Worm (Caenorhabditis elegans) whole organism, young adult: Measurements from ENCODE around the gene ZK512.11.

Experiments
- B0261.1 ChIP-seq: sonication (generic microtip); optimal IDR thresholded peaks from 2 replicates; lab custom pipeline; 2016; ENCODE audit warnings: mild to moderate bottlenecking, missing genetic modification characterization, moderate library complexity, missing compliant biosample characterization
- D2030.7 ChIP-seq: fragments of 200-800 bp; sonication (Bioruptor generic); IDR thresholded peaks from 2 replicates; pipeline ENCODE4 v1.3.6; 2022; ENCODE audit warnings: missing genetic modification reagents, missing genetic modification characterization, missing compliant biosample characterization
- K11D2.4 ChIP-seq: fragments of 200-800 bp; sonication (Bioruptor generic); IDR thresholded peaks from 2 replicates; pipeline ENCODE4 v1.3.6; 2022; ENCODE audit warnings: missing genetic modification reagents, missing genetic modification characterization, missing compliant biosample characterization
- Y67H2A.10 ChIP-seq: fragments of 200-800 bp; sonication (Bioruptor generic); conservative IDR thresholded peaks from 2 replicates; pipeline ENCODE4 v1.3.6; 2022; ENCODE audit warnings: missing genetic modification reagents, missing genetic modification characterization, missing compliant biosample characterization
- Y95B8A.8 ChIP-seq: fragments of 200-800 bp; sonication (Bioruptor generic); IDR thresholded peaks from 2 replicates; pipeline ENCODE4 v1.3.6; 2022; ENCODE audit warnings: missing genetic modification reagents, missing genetic modification characterization, missing compliant biosample characterization
- atf-7 ChIP-seq: sonication (generic microtip); optimal IDR thresholded peaks from 2 replicates; lab custom pipeline; 2017; ENCODE audit warnings: mild to moderate bottlenecking, missing genetic modification characterization, missing compliant biosample characterization
- attf-3 ChIP-seq: fragments of 200-800 bp; sonication (Bioruptor generic); conservative IDR thresholded peaks from 2 replicates; pipeline ENCODE4 v1.3.6; 2022; ENCODE audit warnings: missing genetic modification reagents, missing genetic modification characterization, missing compliant biosample characterization
- attf-5 ChIP-seq: fragments of 200-800 bp; sonication (Bioruptor generic); optimal IDR thresholded peaks from 2 replicates; lab custom pipeline; 2018; ENCODE audit warnings: mild to moderate bottlenecking, missing genetic modification characterization, missing compliant biosample characterization
- cebp-1 ChIP-seq, 2 experiments: fragments of 200-800 bp in 1 of 2; sonication (Bioruptor generic) in 1 of 2; sonication (generic microtip) in 1 of 2; IDR thresholded peaks in 1 of 2; optimal IDR thresholded peaks in 1 of 2; 2 replicates each; pipeline versions ENCODE4 v1.3.6 to Lab custom; 2017 to 2022; ENCODE audit warnings: missing compliant biosample characterization in 2 of 2, missing genetic modification characterization in 2 of 2, mild to moderate bottlenecking in 1 of 2, missing genetic modification reagents in 1 of 2, moderate library complexity in 1 of 2
- ceh-100 ChIP-seq: fragments of 200-800 bp; sonication (Bioruptor generic); IDR thresholded peaks from 2 replicates; pipeline ENCODE4 v1.3.6; 2022; ENCODE audit warnings: missing genetic modification reagents, missing genetic modification characterization, missing compliant biosample characterization
- ceh-27 ChIP-seq: fragments of 200-800 bp; sonication (Bioruptor generic); optimal IDR thresholded peaks from 2 replicates; lab custom pipeline; 2018; ENCODE audit warnings: mild to moderate bottlenecking, missing genetic modification characterization, moderate library complexity, missing compliant biosample characterization
- ceh-91 ChIP-seq: fragments of 200-800 bp; sonication (Bioruptor generic); IDR thresholded peaks from 2 replicates; pipeline ENCODE4 v1.3.6; 2022; ENCODE audit warnings: missing genetic modification reagents, missing genetic modification characterization, missing compliant biosample characterization
- die-1 ChIP-seq: sonication (generic microtip); optimal IDR thresholded peaks from 2 replicates; lab custom pipeline; 2016; ENCODE audit warnings: missing genotype, mild to moderate bottlenecking, missing genetic modification characterization, missing compliant biosample characterization
- dox-1 ChIP-seq: fragments of 200-800 bp; sonication (Bioruptor generic); IDR thresholded peaks from 2 replicates; pipeline ENCODE4 v1.3.6; 2022; ENCODE audit warnings: missing genetic modification reagents, missing genetic modification characterization, missing compliant biosample characterization
- dpl-1 ChIP-seq: fragments of 150-350 bp; optimal IDR thresholded peaks from 2 replicates; lab custom pipeline; 2014; ENCODE audit warnings: missing biosample characterization, missing genetic modification reagents, missing genetic modification characterization
- ekl-4 ChIP-seq: fragments of 200-800 bp; sonication (Bioruptor generic); IDR thresholded peaks from 2 replicates; pipeline ENCODE4 v1.3.6; 2022; ENCODE audit warnings: missing genetic modification reagents, missing genetic modification characterization, missing compliant biosample characterization
- ets-4 ChIP-seq: fragments of 200-800 bp; sonication (Bioruptor generic); optimal IDR thresholded peaks from 2 replicates; lab custom pipeline; 2018; ENCODE audit warnings: mild to moderate bottlenecking, missing genetic modification characterization, missing compliant biosample characterization
- hmg-1.2 ChIP-seq: fragments of 200-800 bp; sonication (Bioruptor generic); IDR thresholded peaks from 2 replicates; pipeline ENCODE4 v1.3.6; 2022; ENCODE audit warnings: missing genetic modification reagents, missing genetic modification characterization, missing compliant biosample characterization
- hmg-20 ChIP-seq: fragments of 200-800 bp; sonication (Bioruptor generic); IDR thresholded peaks from 2 replicates; pipeline ENCODE4 v1.3.6; 2022; ENCODE audit warnings: missing genetic modification reagents, missing genetic modification characterization, missing compliant biosample characterization
- lin-54 ChIP-seq: fragments of 200-800 bp; sonication (Bioruptor generic); optimal IDR thresholded peaks from 2 replicates; lab custom pipeline; 2018; ENCODE audit warnings: mild to moderate bottlenecking, missing genetic modification characterization, missing compliant biosample characterization
- lsy-27 ChIP-seq: sonication (generic microtip); optimal IDR thresholded peaks from 2 replicates; lab custom pipeline; 2017; ENCODE audit warnings: missing genetic modification characterization, mild to moderate bottlenecking, missing compliant biosample characterization, antibody characterized with exemption, missing genotype, borderline replicate concordance; ENCODE audit not compliant: insufficient read depth
- madf-3 ChIP-seq: fragments of 200-800 bp; sonication (Bioruptor generic); IDR thresholded peaks from 2 replicates; pipeline ENCODE4 v1.3.6; 2022; ENCODE audit warnings: missing genetic modification reagents, missing genetic modification characterization, missing compliant biosample characterization
- madf-8 ChIP-seq: fragments of 200-800 bp; sonication (Bioruptor generic); conservative IDR thresholded peaks from 2 replicates; pipeline ENCODE4 v1.3.6; 2022; ENCODE audit warnings: missing genetic modification reagents, missing genetic modification characterization, missing compliant biosample characterization
- mcd-1 ChIP-seq: fragments of 200-800 bp; sonication (Bioruptor generic); IDR thresholded peaks from 2 replicates; pipeline ENCODE4 v1.3.6; 2022; ENCODE audit warnings: missing genetic modification reagents, missing genetic modification characterization, missing compliant biosample characterization
- mel-28 ChIP-seq: sonication (generic microtip); optimal IDR thresholded peaks from 2 replicates; lab custom pipeline; 2016; ENCODE audit warnings: borderline replicate concordance, mild to moderate bottlenecking, missing genetic modification characterization, missing compliant biosample characterization
- mxl-1 ChIP-seq: sonication (generic microtip); optimal IDR thresholded peaks from 2 replicates; lab custom pipeline; 2016; ENCODE audit warnings: missing genetic modification characterization, missing compliant biosample characterization
- nfya-1 ChIP-seq: sonication (generic microtip); optimal IDR thresholded peaks from 2 replicates; lab custom pipeline; 2017; ENCODE audit warnings: antibody characterized with exemption, missing compliant biosample characterization, missing genetic modification characterization, borderline replicate concordance; ENCODE audit not compliant: insufficient read depth
- nfyb-1 ChIP-seq: fragments of 200-800 bp; sonication (Bioruptor generic); IDR thresholded peaks from 2 replicates; pipeline ENCODE4 v1.3.6; 2022; ENCODE audit warnings: missing genetic modification reagents, missing genetic modification characterization, missing compliant biosample characterization
- nhr-120 ChIP-seq: fragments of 200-800 bp; sonication (Bioruptor generic); IDR thresholded peaks from 2 replicates; pipeline ENCODE4 v1.3.6; 2022; ENCODE audit warnings: missing genetic modification characterization, missing compliant biosample characterization
- nhr-27 ChIP-seq: fragments of 200-800 bp; sonication (Bioruptor generic); optimal IDR thresholded peaks from 2 replicates; lab custom pipeline; 2018; ENCODE audit warnings: mild to moderate bottlenecking, missing genetic modification characterization, moderate library complexity, missing compliant biosample characterization
- rpc-1 ChIP-seq, 2 experiments: fragments of 150-350 bp in 1 of 2; sonication (generic microtip) in 1 of 2; optimal IDR thresholded peaks; 2 replicates each; lab custom pipeline; 2014 to 2018; ENCODE audit warnings: missing biosample characterization in 1 of 2, missing genetic modification characterization in 1 of 2, missing genetic modification reagents in 1 of 2, missing genotype in 1 of 2
- snpc-3.4 ChIP-seq: sonication (generic microtip); optimal IDR thresholded peaks from 2 replicates; lab custom pipeline; 2017; ENCODE audit warnings: missing genetic modification characterization, mild to moderate bottlenecking, missing compliant biosample characterization, antibody characterized with exemption, moderate library complexity, missing genotype, missing genetic modification reagents
- snpc-4 ChIP-seq, 5 experiments: fragments of 150-350 bp in 1 of 5; sonication (generic microtip) in 4 of 5; optimal IDR thresholded peaks; 2 replicates each; lab custom pipeline; 2014 to 2018; ENCODE audit warnings: missing genetic modification characterization in 5 of 5, missing biosample characterization in 3 of 5, antibody characterized with exemption in 2 of 5, mild to moderate bottlenecking in 2 of 5, missing compliant biosample characterization in 2 of 5, missing genotype in 2 of 5, moderate library complexity in 2 of 5, missing genetic modification reagents in 1 of 5
- somi-1 ChIP-seq: fragments of 200-800 bp; sonication (Bioruptor generic); optimal IDR thresholded peaks from 2 replicates; lab custom pipeline; 2018; ENCODE audit warnings: mild to moderate bottlenecking, missing genetic modification characterization, missing compliant biosample characterization
- sptf-2 ChIP-seq: fragments of 200-800 bp; sonication (Bioruptor generic); optimal IDR thresholded peaks from 2 replicates; lab custom pipeline; 2018; ENCODE audit warnings: mild to moderate bottlenecking, missing genetic modification characterization, missing compliant biosample characterization
- tbx-9 ChIP-seq: sonication (generic microtip); optimal IDR thresholded peaks from 2 replicates; lab custom pipeline; 2016; ENCODE audit warnings: borderline replicate concordance, missing genetic modification characterization, inconsistent platforms, missing compliant biosample characterization
- unc-62 ChIP-seq: fragments of 150-350 bp; optimal IDR thresholded peaks from 2 replicates; lab custom pipeline; 2014; ENCODE audit warnings: missing biosample characterization, missing genetic modification reagents, missing genetic modification characterization
- zim-3 ChIP-seq: sonication (generic microtip); optimal IDR thresholded peaks from 2 replicates; lab custom pipeline; 2017; ENCODE audit warnings: mild to moderate bottlenecking, missing genetic modification characterization, moderate library complexity, missing compliant biosample characterization
- ztf-18 ChIP-seq: sonication (generic microtip); optimal IDR thresholded peaks from 2 replicates; lab custom pipeline; 2016; ENCODE audit warnings: missing genotype, mild to moderate bottlenecking, missing genetic modification characterization, missing compliant biosample characterization
- ztf-22 ChIP-seq: fragments of 200-800 bp; sonication (Bioruptor generic); optimal IDR thresholded peaks from 2 replicates; lab custom pipeline; 2018; ENCODE audit warnings: mild to moderate bottlenecking, missing genetic modification characterization, moderate library complexity, missing compliant biosample characterization
- ztf-26 ChIP-seq: sonication (generic microtip); optimal IDR thresholded peaks from 2 replicates; lab custom pipeline; 2017; ENCODE audit warnings: missing genetic modification characterization, missing compliant biosample characterization
- ztf-28 ChIP-seq: fragments of 200-800 bp; sonication (Bioruptor generic); IDR thresholded peaks from 2 replicates; pipeline ENCODE4 v1.3.6; 2022; ENCODE audit warnings: missing genetic modification reagents, missing genetic modification characterization, missing compliant biosample characterization

The ZK512.11 gene

DNA sequence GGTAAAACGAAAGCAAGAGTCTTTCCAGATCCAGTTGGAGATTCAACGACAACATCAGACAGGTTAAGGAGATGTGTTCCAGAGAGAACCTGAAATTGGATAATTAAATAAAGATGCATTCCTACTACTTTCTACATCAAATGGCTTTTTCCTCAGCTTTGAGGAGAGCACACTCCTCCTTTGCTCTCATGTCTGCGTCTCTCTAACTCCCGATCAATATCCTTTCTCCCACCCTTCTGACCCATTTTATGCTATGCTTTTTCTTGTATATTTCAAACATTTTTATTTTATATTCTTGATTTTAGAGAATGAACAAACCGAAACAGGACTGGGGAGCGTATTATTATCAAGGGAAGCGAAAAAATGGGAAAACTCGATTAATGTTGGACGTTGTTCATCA, at the start of gene ZK512.11:
Gene ZK512.11, plus strand, starts transcription at position 301 of the 400 bp plus-strand sequence.
- no peak for TF ChIP-seq ztf-18 (tag; lab: Kevin White, UChicago)
- TF ChIP-seq zim-3 (tag; lab: Kevin White, UChicago) = no peak
- no peak for TF ChIP-seq ceh-91 (GFP tag; lab: Robert Waterston, UW)
- no peak for TF ChIP-seq ceh-27 (GFP tag; lab: Kevin White, UChicago)
- no peak for TF ChIP-seq dox-1
- TF ChIP-seq cebp-1 (GFP tag; IDR thresholded peaks at IDR 0.05; lab: Robert Waterston, UW) = no peak
- TF ChIP-seq cebp-1 (tag; optimal IDR thresholded peaks at IDR 0.05; lab: Kevin White, UChicago) = no peak
- TF ChIP-seq ztf-26 (tag; lab: Kevin White, UChicago) = no peak
- TF ChIP-seq madf-8 (GFP tag; lab: Robert Waterston, UW) = no peak
- no peak for TF ChIP-seq nfyb-1
- TF ChIP-seq dpl-1 (GFP tag; lab: Kevin White, UChicago) = no peak
- no peak for TF ChIP-seq ztf-28
- TF ChIP-seq somi-1 (GFP tag; lab: Kevin White, UChicago) = no peak
- TF ChIP-seq unc-62 = no peak
- no peak for TF ChIP-seq lsy-27 (tag; lab: Kevin White, UChicago)
- TF ChIP-seq die-1 (tag; lab: Kevin White, UChicago) = no peak
- TF ChIP-seq attf-5 (GFP tag; lab: Kevin White, UChicago) = no peak
- no peak for TF ChIP-seq D2030.7

DNA sequence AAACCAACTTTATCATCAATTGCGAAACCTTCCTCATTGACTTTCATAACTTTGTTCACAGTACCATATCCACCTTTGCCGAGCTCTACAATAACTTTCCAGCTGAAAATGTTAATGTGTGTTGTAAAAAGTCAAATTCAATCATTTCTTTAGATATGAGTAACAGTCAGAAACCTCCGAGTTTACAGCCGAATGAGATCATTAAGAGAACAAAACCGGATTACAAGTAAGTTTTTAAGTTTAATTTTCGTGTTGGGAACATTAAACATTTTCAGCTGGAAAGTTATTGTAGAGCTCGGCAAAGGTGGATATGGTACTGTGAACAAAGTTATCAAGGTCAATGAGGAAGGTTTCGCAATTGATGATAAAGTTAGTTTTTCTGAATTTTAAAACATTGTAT, 42.8 kb upstream of the ZK512.11 start, which contains the start of gene ZK507.1:
Gene ZK507.1, minus strand, starts transcription at position 101 of the 400 bp plus-strand sequence.
- TF ChIP-seq ets-4 (GFP tag; lab: Kevin White, UChicago) (no peak), ekl-4 (GFP tag; lab: Robert Waterston, UW) (no peak), mel-28 (tag; lab: Kevin White, UChicago) (no peak), hmg-1.2 (no peak), atf-7 (tag; lab: Kevin White, UChicago) (no peak), snpc-4 (GFP tag; optimal IDR thresholded peaks at IDR 0.05; lab: Kevin White, UChicago) (no peak), snpc-4 (tag; optimal IDR thresholded peaks at IDR 0.05; lab: Kevin White, UChicago) (no peak), sptf-2 (GFP tag; lab: Kevin White, UChicago) (no peak), madf-3 (GFP tag; lab: Robert Waterston, UW) (no peak)

- no peak for TF ChIP-seq tbx-9 (tag; lab: Kevin White, UChicago)
- no peak for TF ChIP-seq rpc-1 (optimal IDR thresholded peaks at IDR 0.05; lab: Kevin White, UChicago)
- TF ChIP-seq rpc-1 (tag; optimal IDR thresholded peaks at IDR 0.05; lab: Kevin White, UChicago) = no peak
- TF ChIP-seq mcd-1 (GFP tag; lab: Robert Waterston, UW) = no peak
- TF ChIP-seq nhr-27 (tag; lab: Kevin White, UChicago) = no peak
- TF ChIP-seq nfya-1 (tag; lab: Kevin White, UChicago) = no peak
These were observed 40.4 kb upstream of the ZK512.11 start, which contains the start of gene dos-1 for ce11 chrIII:9103643-9104042. Gene dos-1, plus strand, starts transcription at chrIII:9103943.

DNA sequence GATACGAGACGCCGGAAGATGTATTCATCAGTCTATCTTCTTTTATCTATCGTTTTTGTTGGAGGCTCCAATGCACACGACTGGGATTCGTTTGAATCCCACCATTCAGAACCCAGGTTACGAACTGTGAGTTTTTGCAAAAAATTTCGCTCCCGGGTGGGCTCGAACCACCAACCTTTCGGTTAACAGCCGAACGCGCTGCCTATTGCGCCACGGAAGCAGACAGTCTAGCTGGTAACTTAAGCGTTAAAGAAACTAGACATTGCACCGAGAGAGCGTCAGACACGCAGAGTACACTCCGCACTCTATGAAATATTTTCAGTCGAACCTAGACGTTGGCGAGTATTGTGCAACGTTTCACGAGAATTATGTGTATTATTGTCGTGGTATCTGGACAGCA, 40.0 kb upstream of the ZK512.11 start:
- TF ChIP-seq B0261.1 (tag; lab: Kevin White, UChicago) (peak; percentile 84), mxl-1 (tag; lab: Kevin White, UChicago) (peak; percentile 51), nhr-120 (GFP tag; lab: Robert Waterston, UW) (no peak), lin-54 (peak; percentile 54), ceh-100 (GFP tag; lab: Robert Waterston, UW) (no peak; the same call in 1 of the 2 replicates), snpc-3.4 (peak; percentile 30), K11D2.4 (GFP tag; lab: Robert Waterston, UW) (no peak), hmg-20 (GFP tag; lab: Robert Waterston, UW) (peak; percentile 41; the same call in 1 of the 2 replicates), attf-3 (GFP tag; lab: Robert Waterston, UW) (peak; percentile 64), Y67H2A.10 (GFP tag; lab: Robert Waterston, UW) (0 out of 2 replicates have a peak, but pooled peaks have one; percentile 7), Y95B8A.8 (GFP tag; lab: Robert Waterston, UW) (0 out of 2 replicates have a peak, but pooled peaks have one; percentile 30), madf-3 (GFP tag; lab: Robert Waterston, UW) (peak; percentile 59; the same call in 1 of the 2 replicates), dox-1 (peak; percentile 81), lsy-27 (tag; lab: Kevin White, UChicago) (peak; percentile 77), ztf-22 (no peak)
